Worm (Caenorhabditis elegans) whole organism, mixed stage, embryonic: ENCODE data around the gene ucr-1.

Experiments used
- elt-3 ChIP-seq: fragments of 150-350 bp; optimal IDR thresholded peaks from 2 replicates; lab custom pipeline; 2014; ENCODE audit warnings: missing biosample characterization, missing genetic modification characterization
- snpc-4 ChIP-seq: fragments of 150-350 bp; optimal IDR thresholded peaks from 2 replicates; lab custom pipeline; 2014; ENCODE audit warnings: missing biosample characterization, missing genetic modification characterization
- unc-39 ChIP-seq: fragments of 150-350 bp; optimal IDR thresholded peaks from 2 replicates; lab custom pipeline; 2014; ENCODE audit warnings: missing biosample characterization, missing genetic modification characterization
- unc-62 ChIP-seq: fragments of 150-350 bp; optimal IDR thresholded peaks from 2 replicates; lab custom pipeline; 2014; ENCODE audit warnings: missing biosample characterization, missing genetic modification reagents, missing genetic modification characterization

DNA sequence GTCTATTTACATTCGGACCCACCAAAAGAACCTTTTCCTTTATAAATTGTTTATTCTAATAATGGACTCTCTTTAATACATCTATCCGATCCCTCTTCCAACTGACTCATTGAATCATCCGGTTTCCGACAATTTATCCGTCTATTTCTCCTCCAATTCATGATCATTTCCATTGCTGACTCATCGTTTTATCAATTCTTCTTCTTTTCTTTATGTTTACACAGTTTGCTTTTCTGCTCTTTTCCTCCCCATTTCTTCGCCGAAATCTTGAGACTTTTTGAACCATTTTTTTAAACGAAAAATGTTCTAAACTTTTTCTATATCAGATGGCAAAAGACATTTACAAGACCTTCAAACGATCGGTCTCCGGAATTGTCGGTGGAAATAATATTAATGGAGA lies 3.5 kb downstream of the ucr-1 start, which contains the start of gene ced-6:
- TF ChIP-seq elt-3 (no peak), unc-62 (no peak), unc-39 (tag; lab: Kevin White, UChicago) (no peak), snpc-4 (tag; lab: Kevin White, UChicago) (no peak)
